Fruit fly (Drosophila melanogaster) whole organism, embryonic: ENCODE results near the gene CkIIbeta.

Source experiments
- lab ChIP-seq: fragments of 200-800 bp; sonication (Bioruptor generic); optimal IDR thresholded peaks from 3 replicates; lab custom pipeline; 2017; ENCODE audit warnings: missing biosample characterization, missing genetic modification characterization, mild to moderate bottlenecking, moderate library complexity, missing genetic modification reagents
- sna ChIP-seq: fragments of 200-800 bp; sonication (Bioruptor generic); IDR thresholded peaks from 2 replicates; pipeline ENCODE4 v1.3.6; 2022; ENCODE audit warnings: missing biosample characterization, missing genetic modification characterization; ENCODE audit not compliant: partially characterized antibody
- zfh1 ChIP-seq: fragments of 200-800 bp; sonication (Bioruptor generic); IDR thresholded peaks from 3 replicates; pipeline ENCODE4 v1.3.6; 2022; ENCODE audit warnings: missing biosample characterization, missing genetic modification characterization

dm6 chrX:11764540-11765136, 27.7 kb upstream of the CkIIbeta start, which contains the start of gene CG9360:
- TF ChIP-seq zfh1 (GFP tag; lab: Robert Waterston, UW) (no peak), lab (no peak), sna (GFP tag; lab: Robert Waterston, UW) (no peak)
